Worm (Caenorhabditis elegans): Measurements from ENCODE around the gene skp-1.

The skp-1 gene

DNA sequence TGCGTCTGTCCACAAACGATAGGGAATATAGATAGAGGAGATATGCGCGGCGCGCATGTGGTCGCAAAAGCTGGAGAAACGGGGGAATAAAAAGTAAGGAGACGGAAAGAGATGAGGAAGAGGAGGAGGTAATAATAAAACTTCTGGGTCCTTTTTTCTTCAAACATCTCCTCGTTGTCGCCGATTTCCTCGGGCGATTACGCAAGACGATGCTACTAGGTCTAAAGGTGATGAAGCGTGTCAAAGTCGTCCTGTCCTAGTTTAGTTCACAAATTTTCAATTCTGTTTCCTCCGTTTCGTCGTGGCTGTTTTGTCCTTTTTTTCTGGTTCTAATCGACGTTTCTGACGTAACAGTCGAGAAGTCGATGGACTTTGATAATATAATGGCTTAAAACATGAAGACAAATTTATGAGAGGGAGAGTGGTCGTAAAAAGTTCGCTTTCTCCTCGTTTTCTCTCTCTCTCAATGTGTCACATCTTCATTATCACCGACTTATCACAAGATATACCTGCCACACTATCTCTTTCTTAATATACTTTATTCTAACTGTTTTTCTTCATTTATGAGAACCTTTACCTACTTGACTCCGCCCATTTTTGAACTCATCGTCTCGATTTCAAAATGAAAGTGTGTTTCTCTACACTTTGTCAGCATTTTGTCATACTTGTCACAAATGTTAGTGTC is 35.4 kb downstream of the skp-1 start:
- TF ChIP-seq sox-4 (tag; optimal IDR thresholded peaks at IDR 0.05) (no peak), nhr-20 (tag; optimal IDR thresholded peaks at IDR 0.05) (peak; percentile 28), nhr-71 (tag; optimal IDR thresholded peaks at IDR 0.05) (peak; percentile 5), lsy-2 (tag; optimal IDR thresholded peaks at IDR 0.05) (no peak), blmp-1 (tag; optimal IDR thresholded peaks at IDR 0.05) (peak; percentile 97), nhr-85 (tag) (peak; percentile 73), elt-3 (tag; optimal IDR thresholded peaks at IDR 0.05) (peak in 3 of 6 experiments; percentile 22 to 49 (median 34)), lin-14 (GFP tag; optimal IDR thresholded peaks at IDR 0.05) (peak; percentile 35), lin-35 (GFP tag; optimal IDR thresholded peaks at IDR 0.05) (peak in 1 of 2 experiments; percentile 13), snu-23 (GFP tag; optimal IDR thresholded peaks at IDR 0.05) (peak; percentile 17)

DNA sequence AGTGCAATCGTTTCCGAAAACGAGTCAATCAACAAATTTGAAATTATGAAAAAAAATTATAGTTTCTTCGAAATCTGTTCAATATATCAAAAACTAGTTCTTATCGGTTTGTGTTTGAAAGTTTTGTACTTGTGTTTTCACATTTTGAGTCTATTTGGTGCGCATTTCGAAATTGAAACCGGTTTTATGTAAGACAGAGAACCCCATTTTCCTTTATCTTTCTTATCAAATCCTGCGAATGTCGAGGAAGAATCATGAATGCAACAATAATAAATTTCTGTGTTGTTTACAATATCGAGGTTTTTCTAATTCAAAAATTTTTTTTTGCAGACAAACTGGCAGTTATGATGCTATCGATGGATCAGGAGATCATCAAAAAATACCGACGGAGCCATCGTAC is 37.6 kb downstream of the skp-1 start:
- TF ChIP-seq nhr-85 (tag) (peak; percentile 67), elt-3 (tag; optimal IDR thresholded peaks at IDR 0.05) (peak in 4 of 6 experiments; percentile 20 to 93 (median 28)), blmp-1 (tag; optimal IDR thresholded peaks at IDR 0.05) (peak; percentile 58), efl-1 (optimal IDR thresholded peaks at IDR 0.05) (no peak), efl-1 (GFP tag; optimal IDR thresholded peaks at IDR 0.05 in 1 of 2) (peak in 1 of 2 experiments; percentile 58), grh-1 (GFP tag; IDR thresholded peaks at IDR 0.05) (peak; percentile 69), lsy-2 (tag; optimal IDR thresholded peaks at IDR 0.05) (peak in 1 of 2 experiments; percentile 3), vab-15 (tag; optimal IDR thresholded peaks at IDR 0.05) (no peak), nhr-47 (tag; optimal IDR thresholded peaks at IDR 0.05) (no peak), lin-14 (GFP tag; optimal IDR thresholded peaks at IDR 0.05) (peak; percentile 45), pqm-1 (tag; optimal IDR thresholded peaks at IDR 0.05) (no peak), ceh-8 (GFP tag; optimal IDR thresholded peaks at IDR 0.05) (no peak), pag-3 (tag; optimal IDR thresholded peaks at IDR 0.05; ENCODE audit: borderline replicate concordance, insufficient read depth) (no peak)

DNA sequence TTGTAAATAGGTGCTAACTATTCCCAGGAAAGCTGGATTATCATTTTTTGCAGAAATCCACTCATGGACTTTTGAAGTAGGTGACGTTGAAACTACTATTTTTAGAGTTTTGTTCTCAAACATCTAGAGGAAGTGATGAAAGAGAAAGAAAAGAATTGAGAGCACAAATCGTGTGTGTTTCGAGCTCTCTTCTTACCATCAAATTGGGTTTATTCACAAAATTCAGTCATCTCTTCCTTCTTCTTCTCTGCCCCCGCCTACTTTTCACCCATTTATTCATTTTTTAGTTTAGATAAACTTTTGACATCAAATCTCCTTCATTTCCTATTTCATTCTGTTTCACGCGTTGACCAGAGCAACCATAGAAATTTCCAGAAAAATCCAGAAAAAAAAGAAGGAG is 41.6 kb downstream of the skp-1 start, which contains the start of gene W05E10.2:
W05E10.2 (plus strand) TSS at position 301 of the 400 bp plus-strand sequence.
- TF ChIP-seq alr-1 (tag; optimal IDR thresholded peaks at IDR 0.05; ENCODE audit: borderline replicate concordance) (no peak), ceh-90 (tag; optimal IDR thresholded peaks at IDR 0.05) (no peak), nhr-20 (tag; optimal IDR thresholded peaks at IDR 0.05) (no peak), lin-14 (GFP tag; optimal IDR thresholded peaks at IDR 0.05) (peak; percentile 25), mef-2 (tag; optimal IDR thresholded peaks at IDR 0.05) (no peak), snu-23 (GFP tag; optimal IDR thresholded peaks at IDR 0.05) (no peak), C34B4.2 (tag; optimal IDR thresholded peaks at IDR 0.05) (no peak), dsc-1 (tag; optimal IDR thresholded peaks at IDR 0.05) (peak; percentile 59), lsy-2 (tag; optimal IDR thresholded peaks at IDR 0.05) (no peak), C16A3.4 (tag; optimal IDR thresholded peaks at IDR 0.05) (no peak), lin-39 (tag; optimal IDR thresholded peaks at IDR 0.05) (no peak), irx-1 (tag; optimal IDR thresholded peaks at IDR 0.05) (no peak), fkh-10 (GFP tag; optimal IDR thresholded peaks at IDR 0.05) (peak; percentile 15)

DNA sequence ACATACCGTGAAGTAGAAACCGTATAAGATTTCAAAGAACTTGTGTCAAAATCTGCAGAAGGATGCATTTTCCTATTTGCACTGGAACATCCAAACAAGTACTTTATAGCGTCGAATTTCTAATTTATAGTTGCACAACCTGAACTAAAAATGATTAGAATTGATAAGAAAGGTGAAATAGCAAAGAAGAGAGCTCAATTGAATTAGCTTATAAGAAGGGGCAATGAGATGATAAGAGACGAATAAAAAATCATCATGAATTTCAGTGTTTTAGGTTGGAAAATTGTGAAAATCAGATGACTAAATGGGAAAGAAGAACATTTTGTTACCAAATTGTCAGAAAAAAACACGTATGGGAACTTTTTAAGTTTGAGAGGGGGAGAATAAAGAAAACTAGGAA is 46.3 kb downstream of the skp-1 start, which contains the start of gene W05E10.1:
W05E10.1 (minus strand) TSS at position 139 of the 400 bp plus-strand sequence.
- TF ChIP-seq skn-1 (tag; optimal IDR thresholded peaks at IDR 0.05) (no peak), nhr-47 (tag; optimal IDR thresholded peaks at IDR 0.05) (no peak), ceh-88 (GFP tag; IDR thresholded peaks at IDR 0.05) (no peak), elt-2 (tag; optimal IDR thresholded peaks at IDR 0.05) (peak; percentile 55), ceh-90 (tag; optimal IDR thresholded peaks at IDR 0.05) (no peak), ets-5 (GFP tag; IDR thresholded peaks at IDR 0.05) (no peak), xbp-1 (tag; optimal IDR thresholded peaks at IDR 0.05) (no peak), snu-23 (GFP tag; optimal IDR thresholded peaks at IDR 0.05) (no peak), pqm-1 (tag; optimal IDR thresholded peaks at IDR 0.05) (no peak), sptf-1 (tag; optimal IDR thresholded peaks at IDR 0.05) (no peak), ama-1 (optimal IDR thresholded peaks at IDR 0.05) (no peak), efl-1 (optimal IDR thresholded peaks at IDR 0.05) (no peak), efl-1 (GFP tag; optimal IDR thresholded peaks at IDR 0.05 in 1 of 2) (peak in 1 of 2 experiments; percentile 53), mep-1 (tag; optimal IDR thresholded peaks at IDR 0.05) (no peak), fkh-4 (tag; optimal IDR thresholded peaks at IDR 0.05; ENCODE audit: borderline replicate concordance) (no peak)
